Worm (Caenorhabditis elegans): ENCODE results near the gene srh-304.
A peak's percentile ranks its signal among the peaks of the same experiment; 100 is the strongest.

srh-304 gene

ce11 chrV:17845370-17845967 lies 17.1 kb downstream of the srh-304 start:
- TF ChIP-seq nhr-179 (tag; optimal IDR thresholded peaks at IDR 0.05) (no peak), ztf-6 (GFP tag; IDR thresholded peaks at IDR 0.05) (no peak), ama-1 (optimal IDR thresholded peaks at IDR 0.05) (no peak), ama-1 (GFP tag; optimal IDR thresholded peaks at IDR 0.05) (peak in 1 of 2 experiments; percentile 40), madf-3 (GFP tag; IDR thresholded peaks at IDR 0.05) (peak; percentile 58; the same call in 1 of the 2 replicates), pbrm-1 (GFP tag; IDR thresholded peaks at IDR 0.05) (0 out of 2 replicates have a peak, but pooled peaks have one; percentile 39), T26A5.8 (tag; optimal IDR thresholded peaks at IDR 0.05) (no peak), Y95B8A.8 (GFP tag; IDR thresholded peaks at IDR 0.05) (no peak), Y53G8AR.9 (GFP tag; conservative IDR thresholded peaks at IDR 0.05) (no peak), attf-3 (GFP tag; conservative IDR thresholded peaks at IDR 0.05) (no peak), Y79H2A.3 (GFP tag; conservative IDR thresholded peaks at IDR 0.05) (0 out of 2 replicates have a peak, but pooled peaks have one; percentile 25), rpc-1 (optimal IDR thresholded peaks at IDR 0.05) (peak; percentile 9), rpc-1 (tag; optimal IDR thresholded peaks at IDR 0.05) (peak; percentile 63), chd-7 (tag; optimal IDR thresholded peaks at IDR 0.05) (no peak), rcor-1 (GFP tag; IDR thresholded peaks at IDR 0.05) (no peak), D2030.7 (GFP tag; IDR thresholded peaks at IDR 0.05) (peak; percentile 53; the same call in 1 of the 2 replicates), lsy-27 (tag; optimal IDR thresholded peaks at IDR 0.05; ENCODE audit: borderline replicate concordance, insufficient read depth) (no peak), nfya-1 (tag; optimal IDR thresholded peaks at IDR 0.05; ENCODE audit: borderline replicate concordance, insufficient read depth) (no peak), tlf-1 (GFP tag; optimal IDR thresholded peaks at IDR 0.05) (no peak), cebp-1 (GFP tag; IDR thresholded peaks at IDR 0.05) (no peak), cebp-1 (tag; optimal IDR thresholded peaks at IDR 0.05) (no peak), lin-26 (GFP tag; IDR thresholded peaks at IDR 0.05) (peak; percentile 36; the same call in 1 of the 2 replicates), atf-7 (tag; optimal IDR thresholded peaks at IDR 0.05) (peak; percentile 68), rec-8 (tag; optimal IDR thresholded peaks at IDR 0.05) (no peak), B0261.1 (tag; optimal IDR thresholded peaks at IDR 0.05) (no peak), C06A6.2 (GFP tag; conservative IDR thresholded peaks at IDR 0.05) (no peak), ceh-40 (GFP tag; IDR thresholded peaks at IDR 0.05) (no peak), mxl-1 (tag; optimal IDR thresholded peaks at IDR 0.05) (no peak), let-607 (tag; optimal IDR thresholded peaks at IDR 0.05) (no peak), repo-1 (tag; optimal IDR thresholded peaks at IDR 0.05) (no peak), cebp-2 (GFP tag; IDR thresholded peaks at IDR 0.05) (0 out of 2 replicates have a peak, but pooled peaks have one; percentile 20), F37B4.10 (GFP tag; IDR thresholded peaks at IDR 0.05) (no peak), gei-17 (GFP tag; optimal IDR thresholded peaks at IDR 0.05) (no peak), F10E7.11 (tag; optimal IDR thresholded peaks at IDR 0.05) (no peak), ztf-26 (tag; optimal IDR thresholded peaks at IDR 0.05) (no peak), F33H1.4 (GFP tag; IDR thresholded peaks at IDR 0.05) (peak; percentile 6; the same call in 1 of the 2 replicates), lsl-1 (GFP tag; optimal IDR thresholded peaks at IDR 0.05) (peak; percentile 23), tbx-9 (tag; optimal IDR thresholded peaks at IDR 0.05; ENCODE audit: borderline replicate concordance) (no peak), die-1 (tag; optimal IDR thresholded peaks at IDR 0.05) (no peak), mcd-1 (GFP tag; IDR thresholded peaks at IDR 0.05) (peak; percentile 58), madf-8 (GFP tag; conservative IDR thresholded peaks at IDR 0.05) (no peak), ekl-4 (GFP tag; IDR thresholded peaks at IDR 0.05) (0 out of 2 replicates have a peak, but pooled peaks have one; percentile 58), lin-54 (GFP tag; optimal IDR thresholded peaks at IDR 0.05) (peak; percentile 34), egl-18 (GFP tag; IDR thresholded peaks at IDR 0.05) (no peak), hlh-26 (GFP tag; conservative IDR thresholded peaks at IDR 0.05) (no peak), athp-1 (tag; optimal IDR thresholded peaks at IDR 0.05) (no peak), B0336.3 (GFP tag; IDR thresholded peaks at IDR 0.05) (0 out of 2 replicates have a peak, but pooled peaks have one; percentile 36), F52B5.7 (tag; optimal IDR thresholded peaks at IDR 0.05) (no peak)

All from whole organism, young adult.